Worm (Caenorhabditis elegans): ENCODE results near the gene W10D9.1.

- TF ChIP-seq nhr-237 (tag; optimal IDR thresholded peaks at IDR 0.05) (no peak), nhr-6 (tag; optimal IDR thresholded peaks at IDR 0.05) (no peak), nhr-25 (tag; optimal IDR thresholded peaks at IDR 0.05) (no peak), skn-1 (tag; optimal IDR thresholded peaks at IDR 0.05) (no peak), nhr-21 (tag; optimal IDR thresholded peaks at IDR 0.05) (no peak), ztf-4 (tag; optimal IDR thresholded peaks at IDR 0.05) (no peak), elt-3 (tag; optimal IDR thresholded peaks at IDR 0.05) (no peak)
Measured at ce11 chrII:437279-437678, 17.5 kb upstream of the W10D9.1 start.
